Fruit fly (Drosophila melanogaster) whole organism, embryonic: Measurements from ENCODE around the gene CG8851.

Source experiments
- Antp ChIP-seq: fragments of 200-800 bp; sonication (Bioruptor generic); optimal IDR thresholded peaks from 3 replicates; lab custom pipeline; 2016; ENCODE audit warnings: missing biosample characterization, missing genetic modification characterization
- Blimp-1 ChIP-seq: fragments of 200-800 bp; sonication (Bioruptor generic); optimal IDR thresholded peaks from 3 replicates; lab custom pipeline; 2018; ENCODE audit warnings: missing biosample characterization, missing genetic modification characterization, mild to moderate bottlenecking, moderate library complexity, missing genetic modification reagents
- CG10209 ChIP-seq: fragments of 200-800 bp; sonication (Bioruptor generic); optimal IDR thresholded peaks from 3 replicates; lab custom pipeline; 2017; ENCODE audit warnings: missing biosample characterization, mild to moderate bottlenecking, missing genetic modification characterization, missing genetic modification reagents
- CG10321 ChIP-seq: fragments of 200-800 bp; sonication (Bioruptor generic); IDR thresholded peaks from 2 replicates; pipeline ENCODE4 v1.3.6; 2022; ENCODE audit warnings: missing biosample characterization, missing genetic modification characterization
- CG10979 ChIP-seq: fragments of 200-800 bp; sonication (Bioruptor generic); optimal IDR thresholded peaks from 2 replicates; lab custom pipeline; 2018; ENCODE audit warnings: missing biosample characterization, mild to moderate bottlenecking, missing genetic modification characterization, moderate library complexity
- CG11504 ChIP-seq: fragments of 200-800 bp; sonication (Bioruptor generic); optimal IDR thresholded peaks from 3 replicates; lab custom pipeline; 2019; ENCODE audit warnings: missing biosample characterization, mild to moderate bottlenecking, missing genetic modification characterization, moderate library complexity
- CG1792 ChIP-seq: fragments of 200-800 bp; sonication (Bioruptor generic); optimal IDR thresholded peaks from 2 replicates; lab custom pipeline; 2016; ENCODE audit warnings: missing biosample characterization, missing genetic modification characterization
- CG18011 ChIP-seq: fragments of 200-800 bp; sonication (Bioruptor generic); optimal IDR thresholded peaks from 2 replicates; lab custom pipeline; 2017; ENCODE audit warnings: missing biosample characterization, missing genetic modification characterization, mild to moderate bottlenecking, moderate library complexity, missing genotype
- CG2199 ChIP-seq: fragments of 200-800 bp; sonication (Bioruptor generic); IDR thresholded peaks from 3 replicates; pipeline ENCODE4 v1.3.6; 2022; ENCODE audit warnings: missing biosample characterization, missing genetic modification characterization
- CG33557 ChIP-seq: fragments of 200-800 bp; sonication (Bioruptor generic); optimal IDR thresholded peaks from 2 replicates; lab custom pipeline; 2019; ENCODE audit warnings: missing biosample characterization, mild to moderate bottlenecking, missing genetic modification characterization, moderate library complexity
- CG34224 ChIP-seq: fragments of 200-800 bp; sonication (Bioruptor generic); IDR thresholded peaks from 3 replicates; pipeline ENCODE4 v1.3.6; 2022; ENCODE audit warnings: missing biosample characterization, missing genetic modification characterization; ENCODE audit not compliant: partially characterized antibody
- CG34422 ChIP-seq: fragments of 200-800 bp; sonication (Bioruptor generic); IDR thresholded peaks from 3 replicates; pipeline ENCODE4 v1.3.6; 2022; ENCODE audit warnings: missing biosample characterization, missing genetic modification characterization
- CG3995 ChIP-seq: fragments of 200-800 bp; sonication (Bioruptor generic); optimal IDR thresholded peaks from 3 replicates; lab custom pipeline; 2016; ENCODE audit warnings: missing biosample characterization, missing genetic modification characterization
- CG5180 ChIP-seq: fragments of 200-800 bp; sonication (Bioruptor generic); optimal IDR thresholded peaks from 3 replicates; lab custom pipeline; 2017; ENCODE audit warnings: missing biosample characterization, missing genetic modification characterization, mild to moderate bottlenecking, moderate library complexity, missing genetic modification reagents
- CG6654 ChIP-seq: fragments of 200-800 bp; sonication (Bioruptor generic); optimal IDR thresholded peaks from 2 replicates; lab custom pipeline; 2017; ENCODE audit warnings: missing biosample characterization, mild to moderate bottlenecking, missing genetic modification characterization
- CG8290 ChIP-seq, 3 experiments: fragments of 200-800 bp; sonication (Bioruptor generic); optimal IDR thresholded peaks; 2 replicates each; lab custom pipeline; 2016 to 2019; ENCODE audit warnings: missing biosample characterization in 3 of 3, missing genetic modification characterization in 3 of 3, mild to moderate bottlenecking in 2 of 3, moderate library complexity in 1 of 3
- CG9876 ChIP-seq: fragments of 200-800 bp; sonication (Bioruptor generic); optimal IDR thresholded peaks from 2 replicates; lab custom pipeline; 2016; ENCODE audit warnings: missing biosample characterization, missing genetic modification characterization
- Deaf1 ChIP-seq: fragments of 200-800 bp; optimal IDR thresholded peaks from 3 replicates; lab custom pipeline; 2019; ENCODE audit warnings: missing biosample characterization, mild to moderate bottlenecking, missing genetic modification characterization, moderate library complexity
- E2f2 ChIP-seq: fragments of 200-800 bp; sonication (Bioruptor generic); IDR thresholded peaks from 2 replicates; pipeline ENCODE4 v1.3.6; 2022; ENCODE audit warnings: missing biosample characterization, missing genetic modification characterization
- HLH54F ChIP-seq: fragments of 200-800 bp; sonication (Bioruptor generic); optimal IDR thresholded peaks from 3 replicates; lab custom pipeline; 2016; ENCODE audit warnings: missing biosample characterization, missing genetic modification characterization
- HmgZ ChIP-seq: fragments of 200-800 bp; sonication (Bioruptor generic); optimal IDR thresholded peaks from 2 replicates; lab custom pipeline; 2018; ENCODE audit warnings: missing biosample characterization, mild to moderate bottlenecking, missing genetic modification characterization
- Hsf ChIP-seq: fragments of 200-800 bp; sonication (Bioruptor generic); optimal IDR thresholded peaks from 3 replicates; lab custom pipeline; 2016; ENCODE audit warnings: missing biosample characterization, missing genetic modification characterization
- NFAT ChIP-seq: fragments of 200-800 bp; sonication (Bioruptor generic); IDR thresholded peaks from 2 replicates; pipeline ENCODE4 v1.3.6; 2022; ENCODE audit warnings: missing biosample characterization, missing genetic modification characterization
- NK7.1 ChIP-seq: fragments of 200-800 bp; sonication (Bioruptor generic); optimal IDR thresholded peaks from 3 replicates; lab custom pipeline; 2016; ENCODE audit warnings: missing biosample characterization, missing genetic modification characterization
- Nf-YC ChIP-seq: fragments of 200-800 bp; optimal IDR thresholded peaks from 3 replicates; lab custom pipeline; 2019; ENCODE audit warnings: missing biosample characterization, mild to moderate bottlenecking, missing genetic modification characterization, moderate library complexity
- PHDP ChIP-seq: fragments of 200-800 bp; sonication (Bioruptor generic); optimal IDR thresholded peaks from 3 replicates; lab custom pipeline; 2018; ENCODE audit warnings: missing biosample characterization, mild to moderate bottlenecking, missing genetic modification characterization, moderate library complexity
- Pdp1 ChIP-seq, 2 experiments: fragments of 200-800 bp; sonication (Bioruptor generic); optimal IDR thresholded peaks; 3 replicates each; lab custom pipeline; 2016; ENCODE audit warnings: missing biosample characterization in 2 of 2, missing genetic modification characterization in 2 of 2, mild to moderate bottlenecking in 1 of 2, moderate library complexity in 1 of 2
- Scr ChIP-seq: fragments of 200-800 bp; sonication (Bioruptor generic); IDR thresholded peaks from 2 replicates; pipeline ENCODE4 v1.3.6; 2022; ENCODE audit warnings: missing biosample characterization, missing genetic modification characterization; ENCODE audit not compliant: partially characterized antibody
- Six4 ChIP-seq: fragments of 200-800 bp; sonication (Bioruptor generic); optimal IDR thresholded peaks from 2 replicates; lab custom pipeline; 2016; ENCODE audit warnings: missing biosample characterization, missing genetic modification characterization
- Sox100B ChIP-seq: fragments of 200-800 bp; sonication (Bioruptor generic); optimal IDR thresholded peaks from 3 replicates; lab custom pipeline; 2018; ENCODE audit warnings: missing biosample characterization, mild to moderate bottlenecking, missing genetic modification characterization
- Trl ChIP-seq, 3 experiments: fragments of >200 bp in 2 of 3; fragments of 200-800 bp in 1 of 3; sonication (Bioruptor generic) in 1 of 3; optimal IDR thresholded peaks; 2 replicates in 1 of 3; 3 replicates in 2 of 3; lab custom pipeline; 2016 to 2017; ENCODE audit warnings: missing biosample characterization in 1 of 3, missing genetic modification characterization in 1 of 3
- abd-A ChIP-seq: fragments of 200-800 bp; sonication (Bioruptor generic); optimal IDR thresholded peaks from 3 replicates; lab custom pipeline; 2019; ENCODE audit warnings: missing biosample characterization, mild to moderate bottlenecking, missing genetic modification characterization, moderate library complexity
- ase ChIP-seq: fragments of 200-800 bp; sonication (Bioruptor generic); IDR thresholded peaks from 3 replicates; pipeline ENCODE4 v1.3.6; 2022; ENCODE audit warnings: missing biosample characterization, missing genetic modification characterization
- chinmo ChIP-seq: fragments of 200-800 bp; sonication (Bioruptor generic); IDR thresholded peaks from 4 replicates; pipeline ENCODE4 v1.3.6; 2022; ENCODE audit warnings: missing biosample characterization, missing genetic modification characterization; ENCODE audit not compliant: partially characterized antibody
- crol ChIP-seq: fragments of 200-800 bp; sonication (Bioruptor generic); IDR thresholded peaks from 2 replicates; pipeline ENCODE4 v1.3.6; 2022; ENCODE audit warnings: missing biosample characterization, missing genetic modification characterization
- dpn ChIP-seq, 2 experiments: fragments of 200-800 bp; sonication (Bioruptor generic); optimal IDR thresholded peaks; 3 replicates each; lab custom pipeline; 2016; ENCODE audit warnings: missing biosample characterization in 2 of 2, missing genetic modification characterization in 2 of 2
- grau ChIP-seq: fragments of 200-800 bp; optimal IDR thresholded peaks from 3 replicates; lab custom pipeline; 2019; ENCODE audit warnings: missing biosample characterization, mild to moderate bottlenecking, missing genetic modification characterization, moderate library complexity
- hbn ChIP-seq: fragments of 200-800 bp; sonication (Bioruptor generic); IDR thresholded peaks from 2 replicates; pipeline ENCODE4 v1.3.6; 2022; ENCODE audit warnings: missing biosample characterization, missing genetic modification characterization; ENCODE audit not compliant: partially characterized antibody
- ind ChIP-seq: fragments of 200-800 bp; sonication (Bioruptor generic); optimal IDR thresholded peaks from 3 replicates; lab custom pipeline; 2016; ENCODE audit warnings: missing biosample characterization, missing genetic modification characterization
- kni ChIP-seq: fragments of 200-800 bp; sonication (Bioruptor generic); optimal IDR thresholded peaks from 3 replicates; lab custom pipeline; 2017; ENCODE audit warnings: mild to moderate bottlenecking, missing biosample characterization, missing genetic modification reagents, missing genetic modification characterization
- nerfin-1 ChIP-seq: fragments of 200-800 bp; sonication (Bioruptor generic); optimal IDR thresholded peaks from 3 replicates; lab custom pipeline; 2019; ENCODE audit warnings: missing biosample characterization, mild to moderate bottlenecking, missing genetic modification characterization, moderate library complexity
- pnt ChIP-seq: fragments of 200-800 bp; sonication (Bioruptor generic); optimal IDR thresholded peaks from 3 replicates; lab custom pipeline; 2016; ENCODE audit warnings: missing biosample characterization, missing genetic modification characterization
- repo ChIP-seq: fragments of 200-800 bp; sonication (Bioruptor generic); optimal IDR thresholded peaks from 2 replicates; lab custom pipeline; 2016; ENCODE audit warnings: missing biosample characterization, missing genetic modification characterization
- seq ChIP-seq: fragments of 200-800 bp; sonication (Bioruptor generic); IDR thresholded peaks from 2 replicates; pipeline ENCODE4 v1.3.6; 2022; ENCODE audit warnings: missing biosample characterization, missing genetic modification characterization
- ttk ChIP-seq: fragments of 200-800 bp; sonication (Bioruptor generic); IDR thresholded peaks from 2 replicates; pipeline ENCODE4 v2.1.2; 2022; ENCODE audit warnings: missing biosample characterization, missing genetic modification characterization
- yki ChIP-seq: fragments of >200 bp; optimal IDR thresholded peaks from 3 replicates; lab custom pipeline; 2018
- zen ChIP-seq: fragments of 200-800 bp; sonication (Bioruptor generic); optimal IDR thresholded peaks from 3 replicates; lab custom pipeline; 2018; ENCODE audit warnings: missing biosample characterization, mild to moderate bottlenecking, missing genetic modification characterization, moderate library complexity

Gene CG8851

DNA sequence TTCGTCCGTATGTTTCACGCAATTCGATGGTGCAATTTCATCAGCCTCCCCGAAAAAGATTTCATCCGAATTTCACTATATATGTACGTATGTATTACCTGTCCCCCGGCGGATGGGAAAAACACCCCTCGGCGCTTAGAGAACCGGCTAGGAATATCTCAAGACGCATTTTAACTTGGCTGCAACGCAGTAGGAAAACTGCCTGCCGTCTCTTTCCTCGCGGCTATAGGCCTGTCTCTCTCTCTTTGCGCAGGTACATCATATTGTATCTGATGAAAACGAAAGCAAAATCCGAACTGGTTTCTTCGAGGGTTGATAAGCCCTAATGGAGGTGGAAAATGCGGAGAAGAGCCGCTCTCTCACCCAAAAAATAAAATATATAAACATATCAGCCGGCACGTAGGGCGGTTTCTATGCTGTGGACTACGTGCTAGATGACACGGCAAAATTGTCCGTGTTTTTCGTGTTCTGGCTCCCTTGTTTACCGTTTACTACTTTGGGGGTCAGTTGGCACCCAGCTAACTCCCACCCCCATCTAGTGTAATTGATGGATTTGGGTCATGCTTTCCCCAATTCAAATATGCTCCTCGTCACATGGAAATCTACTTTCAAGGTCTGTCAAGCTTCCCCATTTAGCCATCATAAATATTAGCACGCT is 42.9 kb upstream of the CG8851 start (continued):
- no peak for TF ChIP-seq grau (tag; lab: Kevin White, UChicago)
- TF ChIP-seq CG33557 (GFP tag; lab: Kevin White, UChicago), result peak; percentile 45
- peak; percentile 42; the same call in 1 of the 2 replicates for TF ChIP-seq seq
- no peak for TF ChIP-seq dpn (GFP tag; optimal IDR thresholded peaks at IDR 0.05; lab: Kevin White, UChicago)
- TF ChIP-seq CG3995 (GFP tag; lab: Kevin White, UChicago), result no peak
- TF ChIP-seq CG10321, result peak; percentile 93
- TF ChIP-seq HmgZ, result no peak
- peak; percentile 42 for TF ChIP-seq abd-A (tag; lab: Kevin White, UChicago)
- peak; percentile 13 for TF ChIP-seq nerfin-1 (tag; lab: Kevin White, UChicago)
- peak; percentile 44 for TF ChIP-seq Nf-YC (tag; lab: Kevin White, UChicago)
- TF ChIP-seq Deaf1 (tag; lab: Kevin White, UChicago), result peak; percentile 68
- no peak for TF ChIP-seq CG8290 (GFP tag; optimal IDR thresholded peaks at IDR 0.05; lab: Kevin White, UChicago)
- TF ChIP-seq CG8290 (tag; optimal IDR thresholded peaks at IDR 0.05; lab: Kevin White, UChicago), result peak in 1 of 2 experiments; percentile 7
- TF ChIP-seq zen, result peak; percentile 10
- no peak for TF ChIP-seq NFAT (GFP tag; lab: Robert Waterston, UW)
- no peak for TF ChIP-seq NK7.1
- peak; percentile 98 for TF ChIP-seq Blimp-1 (GFP tag; lab: Kevin White, UChicago)
- TF ChIP-seq CG5180 (GFP tag; lab: Kevin White, UChicago), result no peak
- no peak for TF ChIP-seq yki (lab: Kevin White, UChicago)
- TF ChIP-seq crol (GFP tag; lab: Robert Waterston, UW), result peak; percentile 55; the same call in 1 of the 2 replicates
- TF ChIP-seq kni (GFP tag; lab: Kevin White, UChicago), result peak; percentile 71
- TF ChIP-seq Trl (optimal IDR thresholded peaks at IDR 0.05; lab: Kevin White, UChicago), result peak; percentile 34 to 49
- TF ChIP-seq Trl (GFP tag; optimal IDR thresholded peaks at IDR 0.05; lab: Kevin White, UChicago), result no peak
- TF ChIP-seq CG34224 (GFP tag; lab: Robert Waterston, UW), result peak; percentile 38; the same call in 1 of the 3 replicates
- TF ChIP-seq chinmo (GFP tag; lab: Robert Waterston, UW), result peak; percentile 70; the same call in 1 of the 4 replicates
- 0 out of 3 replicates have a peak, but pooled peaks have one; percentile 14 for TF ChIP-seq CG34422 (GFP tag; lab: Robert Waterston, UW)
- no peak for TF ChIP-seq CG18011 (GFP tag; lab: Kevin White, UChicago)
- no peak for TF ChIP-seq repo
- peak; percentile 30; the same call in 1 of the 2 replicates for TF ChIP-seq ttk (GFP tag; lab: Robert Waterston, UW)

DNA sequence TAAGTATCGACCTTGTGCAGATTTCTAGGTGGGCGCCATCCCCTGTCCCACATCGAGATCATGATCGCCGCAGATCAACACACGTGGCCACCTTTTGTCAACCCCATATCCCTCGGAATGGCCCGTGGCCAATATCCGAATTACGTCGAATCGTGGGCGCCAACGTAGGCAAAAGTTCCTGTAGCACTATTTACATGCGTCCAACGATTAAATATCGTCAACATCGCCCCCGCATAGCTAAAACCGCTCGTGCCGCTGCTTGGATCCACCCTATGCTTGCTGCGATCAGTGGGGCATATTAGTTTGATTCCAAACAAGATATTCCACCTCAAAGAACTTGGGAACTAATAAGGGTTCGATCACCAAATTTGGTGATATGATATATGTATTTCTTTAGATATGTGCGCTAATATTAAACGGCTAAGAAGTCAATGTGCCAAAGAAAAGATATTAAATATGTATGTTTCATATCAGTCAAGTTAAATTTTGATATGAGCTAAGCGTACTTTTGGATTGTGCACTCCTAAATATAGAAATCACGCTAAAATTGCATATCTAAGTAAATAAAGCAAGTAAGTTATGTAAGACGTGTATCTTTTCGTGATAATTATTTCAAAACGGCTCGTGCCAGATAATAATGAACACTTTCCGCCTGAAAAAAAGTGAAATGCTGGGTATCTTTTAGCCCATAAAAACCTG is 42.3 kb upstream of the CG8851 start:
- TF ChIP-seq ase (0 out of 3 replicates have a peak, but pooled peaks have one; percentile 22), PHDP (peak; percentile 44), CG10979 (tag; lab: Kevin White, UChicago) (peak; percentile 2), CG6654 (GFP tag; lab: Kevin White, UChicago) (no peak), pnt (GFP tag; lab: Kevin White, UChicago) (peak; percentile 5), CG2199 (GFP tag; lab: Robert Waterston, UW) (no peak), CG11504 (tag; lab: Kevin White, UChicago) (peak; percentile 62), Scr (GFP tag; lab: Robert Waterston, UW) (0 out of 2 replicates have a peak, but pooled peaks have one; percentile 19), Antp (GFP tag; lab: Kevin White, UChicago) (no peak), HLH54F (GFP tag; lab: Kevin White, UChicago) (peak; percentile 51), CG10209 (peak; percentile 52), Six4 (GFP tag; lab: Kevin White, UChicago) (peak; percentile 24), CG1792 (peak; percentile 29), Pdp1 (GFP tag; optimal IDR thresholded peaks at IDR 0.05; lab: Kevin White, UChicago) (peak; percentile 43 to 47), E2f2 (GFP tag; lab: Robert Waterston, UW) (no peak), Sox100B (GFP tag; lab: Kevin White, UChicago) (peak; percentile 48), CG9876 (GFP tag; lab: Kevin White, UChicago) (no peak), Hsf (GFP tag; lab: Kevin White, UChicago) (peak; percentile 41), ind (GFP tag; lab: Kevin White, UChicago) (peak; percentile 15), hbn (no peak)
